Fruit fly (Drosophila melanogaster): ENCODE measurements around the gene Caper.

DNA sequence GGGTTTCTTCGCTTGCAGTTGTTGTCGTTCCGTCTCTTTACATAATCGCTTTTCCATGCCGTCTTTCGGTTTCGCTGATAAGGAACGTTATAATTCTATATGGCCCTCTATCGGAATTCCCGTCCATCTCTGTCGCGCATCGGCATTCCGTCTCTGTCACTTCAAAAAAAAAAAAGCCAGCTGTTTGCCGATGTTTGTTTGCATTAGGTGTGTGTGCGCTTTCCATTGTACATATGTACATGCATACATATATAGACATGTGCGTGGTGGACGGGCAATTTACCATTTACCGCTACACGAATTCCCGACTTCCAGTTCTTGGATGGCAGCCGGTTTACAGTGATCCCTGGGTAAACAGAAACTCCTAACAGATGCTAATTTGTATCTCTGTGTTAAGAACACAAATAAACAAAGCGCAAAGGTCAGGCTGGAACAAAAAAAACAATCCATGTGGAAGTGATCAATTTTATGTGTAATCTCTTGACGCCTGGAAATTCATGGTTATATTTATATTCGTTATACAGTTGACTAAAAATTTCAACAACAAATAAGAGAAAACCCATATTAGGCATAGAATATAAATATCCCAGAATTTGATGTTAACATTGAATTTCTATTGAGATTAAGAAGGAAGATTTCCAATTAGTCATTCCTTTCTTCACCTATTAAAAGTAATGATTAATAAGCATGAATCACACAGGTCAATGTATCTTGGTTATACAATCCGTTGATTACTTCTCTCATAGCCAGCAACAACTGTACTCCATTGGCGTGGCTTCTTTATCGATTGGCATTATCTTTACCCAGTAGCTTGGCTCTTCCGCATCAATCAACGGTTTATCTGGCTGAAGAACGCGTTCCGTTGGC lies 10.8 kb downstream of the Caper start:
- peak; percentile 72 for TF ChIP-seq CG8301 (tag; optimal IDR thresholded peaks at IDR 0.05)
- peak; percentile 30 for TF ChIP-seq Snoo (tag; optimal IDR thresholded peaks at IDR 0.05)
- no peak for TF ChIP-seq EcR (GFP tag; optimal IDR thresholded peaks at IDR 0.05)
- TF ChIP-seq Ets98B (GFP tag; IDR thresholded peaks at IDR 0.05) = peak; percentile 38; the same call in 1 of the 2 replicates
- no peak for TF ChIP-seq gl (tag; optimal IDR thresholded peaks at IDR 0.05)
- TF ChIP-seq CG34367 (tag; optimal IDR thresholded peaks at IDR 0.05) = no peak
- peak; percentile 52 for TF ChIP-seq CG8159 (tag; optimal IDR thresholded peaks at IDR 0.05)
- TF ChIP-seq rn (GFP tag; IDR thresholded peaks at IDR 0.05) = no peak
- TF ChIP-seq Pif1B (GFP tag; optimal IDR thresholded peaks at IDR 0.05) = peak; percentile 26
- TF ChIP-seq CG15710 (tag; optimal IDR thresholded peaks at IDR 0.05) = peak; percentile 19
- TF ChIP-seq CG10348 (GFP tag; IDR thresholded peaks at IDR 0.05) = no peak
- no peak for TF ChIP-seq CG12605 (GFP tag; IDR thresholded peaks at IDR 0.05)

Data from whole organism, pupa.